Fruit fly (Drosophila melanogaster) whole organism, embryonic: ENCODE measurements around the gene CG44174.

ENCODE experiments used
- Atf-2 ChIP-seq: fragments of 200-800 bp; sonication (Bioruptor generic); optimal IDR thresholded peaks from 2 replicates; lab custom pipeline; 2016; ENCODE audit warnings: missing biosample characterization, missing genetic modification characterization
- Atf3 ChIP-seq: fragments of 200-800 bp; sonication (Bioruptor generic); optimal IDR thresholded peaks from 3 replicates; lab custom pipeline; 2016; ENCODE audit warnings: missing biosample characterization, missing genetic modification characterization
- CG12769 ChIP-seq: fragments of 200-800 bp; sonication (Bioruptor generic); optimal IDR thresholded peaks from 2 replicates; lab custom pipeline; 2019; ENCODE audit warnings: missing biosample characterization, mild to moderate bottlenecking, missing genetic modification characterization, moderate library complexity
- CG12942 ChIP-seq: fragments of 200-800 bp; sonication (Bioruptor generic); optimal IDR thresholded peaks from 3 replicates; lab custom pipeline; 2016; ENCODE audit warnings: missing biosample characterization, missing genetic modification characterization
- CG13123 ChIP-seq: fragments of 200-800 bp; sonication (Bioruptor generic); optimal IDR thresholded peaks from 2 replicates; lab custom pipeline; 2016; ENCODE audit warnings: missing biosample characterization, missing genetic modification characterization
- CG14667 ChIP-seq: fragments of 200-800 bp; sonication (Bioruptor generic); IDR thresholded peaks from 2 replicates; pipeline ENCODE4 v1.3.6; 2022; ENCODE audit warnings: missing biosample characterization, missing genetic modification characterization
- CG14860 ChIP-seq: fragments of 200-800 bp; sonication (Bioruptor generic); IDR thresholded peaks from 3 replicates; pipeline ENCODE4 v1.3.6; 2022; ENCODE audit warnings: missing biosample characterization, missing genetic modification characterization; ENCODE audit not compliant: partially characterized antibody
- CG16815 ChIP-seq: fragments of 200-800 bp; sonication (Bioruptor generic); optimal IDR thresholded peaks from 3 replicates; lab custom pipeline; 2017; ENCODE audit warnings: missing biosample characterization, mild to moderate bottlenecking, missing genetic modification characterization
- CG17359 ChIP-seq: fragments of 200-800 bp; sonication (Bioruptor generic); optimal IDR thresholded peaks from 3 replicates; lab custom pipeline; 2018; ENCODE audit warnings: missing biosample characterization, mild to moderate bottlenecking, missing genetic modification characterization, moderate library complexity
- CG17361 ChIP-seq: fragments of 200-800 bp; sonication (Bioruptor generic); IDR thresholded peaks from 3 replicates; pipeline ENCODE4 v1.3.6; 2022; ENCODE audit warnings: missing biosample characterization, missing genetic modification characterization
- CG17612 ChIP-seq: fragments of 200-800 bp; sonication (Bioruptor generic); IDR thresholded peaks from 2 replicates; pipeline ENCODE4 v1.3.6; 2022; ENCODE audit warnings: missing biosample characterization, missing genetic modification characterization
- CG18764 ChIP-seq: fragments of 200-800 bp; sonication (Bioruptor generic); optimal IDR thresholded peaks from 3 replicates; lab custom pipeline; 2016; ENCODE audit warnings: missing biosample characterization, missing genetic modification characterization
- CG2875 ChIP-seq: fragments of 200-800 bp; sonication (Bioruptor generic); optimal IDR thresholded peaks from 2 replicates; lab custom pipeline; 2017; ENCODE audit warnings: missing biosample characterization, mild to moderate bottlenecking, missing genetic modification characterization, missing genetic modification reagents
- CG32772 ChIP-seq: fragments of 200-800 bp; sonication (Bioruptor generic); IDR thresholded peaks from 2 replicates; pipeline ENCODE4 v1.3.6; 2022; ENCODE audit warnings: missing biosample characterization, missing genetic modification characterization
- CG3726 ChIP-seq: fragments of 200-800 bp; sonication (Bioruptor generic); IDR thresholded peaks from 3 replicates; pipeline ENCODE4, ENCODE4 v1.3.6; 2022; ENCODE audit warnings: missing biosample characterization, missing genetic modification characterization
- CG3847 ChIP-seq: fragments of 200-800 bp; sonication (Bioruptor generic); IDR thresholded peaks from 2 replicates; pipeline ENCODE4 v1.3.6; 2022; ENCODE audit warnings: missing biosample characterization, missing genetic modification characterization
- CG4360 ChIP-seq: fragments of 200-800 bp; sonication (Bioruptor generic); IDR thresholded peaks from 2 replicates; pipeline ENCODE4 v1.3.6; 2022; ENCODE audit warnings: missing biosample characterization, missing genetic modification characterization
- CG5245 ChIP-seq: fragments of 200-800 bp; sonication (Bioruptor generic); optimal IDR thresholded peaks from 3 replicates; lab custom pipeline; 2016; ENCODE audit warnings: missing biosample characterization, missing genetic modification characterization
- CG6254 ChIP-seq: fragments of 200-800 bp; sonication (Bioruptor generic); optimal IDR thresholded peaks from 3 replicates; lab custom pipeline; 2017; ENCODE audit warnings: mild to moderate bottlenecking, missing biosample characterization, missing genetic modification reagents, missing genetic modification characterization
- CG8290 ChIP-seq, 3 experiments: fragments of 200-800 bp; sonication (Bioruptor generic); optimal IDR thresholded peaks; 2 replicates each; lab custom pipeline; 2016 to 2019; ENCODE audit warnings: missing biosample characterization in 3 of 3, missing genetic modification characterization in 3 of 3, mild to moderate bottlenecking in 2 of 3, moderate library complexity in 1 of 3
- Dp ChIP-seq: fragments of 200-800 bp; sonication (Bioruptor generic); optimal IDR thresholded peaks from 2 replicates; lab custom pipeline; 2018; ENCODE audit warnings: missing biosample characterization, mild to moderate bottlenecking, missing genetic modification characterization, moderate library complexity
- Fer1 ChIP-seq: fragments of 200-800 bp; sonication (Bioruptor generic); optimal IDR thresholded peaks from 2 replicates; lab custom pipeline; 2017; ENCODE audit warnings: missing biosample characterization, mild to moderate bottlenecking, missing genetic modification characterization
- GATAe ChIP-seq: fragments of 200-800 bp; sonication (Bioruptor generic); conservative IDR thresholded peaks from 2 replicates; pipeline ENCODE4 v1.3.6; 2022; ENCODE audit warnings: missing biosample characterization, missing genetic modification characterization
- Jarid2 ChIP-seq: fragments of 200-800 bp; sonication (Bioruptor generic); optimal IDR thresholded peaks from 3 replicates; lab custom pipeline; 2017; ENCODE audit warnings: mild to moderate bottlenecking, missing biosample characterization, missing genetic modification reagents, missing genetic modification characterization
- Med ChIP-seq: fragments of 200-800 bp; sonication (Bioruptor generic); peaks from one replicate; lab custom pipeline; 2016; ENCODE audit warnings: missing biosample characterization, missing genetic modification characterization, mild to moderate bottlenecking, inconsistent platforms, moderate library complexity
- Mes4 ChIP-seq: fragments of 200-800 bp; sonication (Bioruptor generic); optimal IDR thresholded peaks from 2 replicates; lab custom pipeline; 2016; ENCODE audit warnings: missing biosample characterization, missing genetic modification characterization
- NC2β ChIP-seq: fragments of 200-800 bp; sonication (Bioruptor generic); optimal IDR thresholded peaks from 2 replicates; lab custom pipeline; 2016; ENCODE audit warnings: missing biosample characterization, missing genetic modification characterization
- Poxn ChIP-seq: fragments of 200-800 bp; sonication (Bioruptor generic); IDR thresholded peaks from 2 replicates; pipeline ENCODE4 v1.3.6; 2022; ENCODE audit warnings: missing biosample characterization, missing genetic modification characterization
- TFAM ChIP-seq: fragments of 200-800 bp; sonication (Bioruptor generic); optimal IDR thresholded peaks from 2 replicates; lab custom pipeline; 2017; ENCODE audit warnings: missing biosample characterization, missing genetic modification characterization, inconsistent platforms
- YL-1 ChIP-seq: fragments of 200-800 bp; sonication (Bioruptor generic); optimal IDR thresholded peaks from 3 replicates; lab custom pipeline; 2017; ENCODE audit warnings: missing biosample characterization, mild to moderate bottlenecking, missing genetic modification characterization
- ash1 ChIP-seq: fragments of 200-800 bp; sonication (Bioruptor generic); optimal IDR thresholded peaks from 2 replicates; lab custom pipeline; 2018; ENCODE audit warnings: missing biosample characterization, mild to moderate bottlenecking, missing genetic modification characterization
- caup ChIP-seq: fragments of 200-800 bp; sonication (Bioruptor generic); optimal IDR thresholded peaks from 3 replicates; lab custom pipeline; 2017; ENCODE audit warnings: missing biosample characterization, mild to moderate bottlenecking, missing genetic modification characterization, moderate library complexity; ENCODE audit not compliant: severe bottlenecking
- ci ChIP-seq: fragments of 200-800 bp; sonication (Bioruptor generic); IDR thresholded peaks from 3 replicates; pipeline ENCODE4 v1.3.6; 2022; ENCODE audit warnings: missing biosample characterization, missing genetic modification characterization
- crc ChIP-seq: fragments of 200-800 bp; sonication (Bioruptor generic); optimal IDR thresholded peaks from 2 replicates; lab custom pipeline; 2016; ENCODE audit warnings: missing biosample characterization, missing genetic modification characterization
- croc ChIP-seq: fragments of 200-800 bp; sonication (Bioruptor generic); conservative IDR thresholded peaks from 3 replicates; pipeline ENCODE4 v1.3.6; 2022; ENCODE audit warnings: missing biosample characterization, missing genetic modification characterization
- da ChIP-seq: fragments of 200-800 bp; sonication (Bioruptor generic); optimal IDR thresholded peaks from 2 replicates; lab custom pipeline; 2016; ENCODE audit warnings: missing biosample characterization, missing genetic modification characterization
- dm ChIP-seq: fragments of 200-800 bp; sonication (Bioruptor generic); optimal IDR thresholded peaks from 3 replicates; lab custom pipeline; 2016; ENCODE audit warnings: missing biosample characterization, missing genetic modification characterization
- ewg ChIP-seq: fragments of 200-800 bp; sonication (Bioruptor generic); optimal IDR thresholded peaks from 3 replicates; lab custom pipeline; 2017; ENCODE audit warnings: mild to moderate bottlenecking, missing biosample characterization, missing genetic modification reagents, missing genetic modification characterization
- fd102C ChIP-seq: fragments of 200-800 bp; sonication (Bioruptor generic); optimal IDR thresholded peaks from 2 replicates; lab custom pipeline; 2018; ENCODE audit warnings: missing biosample characterization, mild to moderate bottlenecking, missing genetic modification characterization, moderate library complexity
- hbn ChIP-seq: fragments of 200-800 bp; sonication (Bioruptor generic); IDR thresholded peaks from 2 replicates; pipeline ENCODE4 v1.3.6; 2022; ENCODE audit warnings: missing biosample characterization, missing genetic modification characterization; ENCODE audit not compliant: partially characterized antibody
- knrl ChIP-seq: fragments of 200-800 bp; sonication (Bioruptor generic); IDR thresholded peaks from 3 replicates; pipeline ENCODE4 v1.3.6; 2022; ENCODE audit warnings: missing biosample characterization, missing genetic modification characterization; ENCODE audit not compliant: partially characterized antibody
- maf-S ChIP-seq: fragments of 200-800 bp; sonication (Bioruptor generic); optimal IDR thresholded peaks from 2 replicates; lab custom pipeline; 2016; ENCODE audit warnings: missing biosample characterization, missing genetic modification characterization
- mld ChIP-seq: fragments of 200-800 bp; sonication (Bioruptor generic); IDR thresholded peaks from 3 replicates; pipeline ENCODE4 v1.3.6; 2022; ENCODE audit warnings: missing biosample characterization, missing genetic modification characterization; ENCODE audit not compliant: partially characterized antibody
- otp ChIP-seq: fragments of 200-800 bp; sonication (Bioruptor generic); IDR thresholded peaks from 3 replicates; pipeline ENCODE4, ENCODE4 v1.3.6; 2022; ENCODE audit warnings: missing biosample characterization, missing genetic modification characterization
- pfk ChIP-seq: fragments of 200-800 bp; sonication (Bioruptor generic); optimal IDR thresholded peaks from 2 replicates; lab custom pipeline; 2018; ENCODE audit warnings: missing biosample characterization, mild to moderate bottlenecking, missing genetic modification characterization, moderate library complexity
- pho ChIP-seq: fragments of 200-800 bp; sonication (Bioruptor generic); optimal IDR thresholded peaks from 2 replicates; lab custom pipeline; 2016; ENCODE audit warnings: missing biosample characterization, missing genetic modification characterization
- psq ChIP-seq: fragments of 200-800 bp; sonication (Bioruptor generic); optimal IDR thresholded peaks from 2 replicates; lab custom pipeline; 2017; ENCODE audit warnings: missing biosample characterization, missing genetic modification characterization
- scrt ChIP-seq: fragments of 200-800 bp; sonication (Bioruptor generic); optimal IDR thresholded peaks from 2 replicates; lab custom pipeline; 2018; ENCODE audit warnings: missing biosample characterization, mild to moderate bottlenecking, missing genetic modification characterization, moderate library complexity
- slbo ChIP-seq: fragments of 200-800 bp; sonication (Bioruptor generic); IDR thresholded peaks from 2 replicates; pipeline ENCODE4 v1.3.6; 2022; ENCODE audit warnings: missing biosample characterization, missing genetic modification characterization
- so ChIP-seq: fragments of 200-800 bp; sonication (Bioruptor generic); IDR thresholded peaks from 3 replicates; pipeline ENCODE4 v1.3.6; 2022; ENCODE audit warnings: missing biosample characterization, missing genetic modification characterization

CG44174 gene

DNA sequence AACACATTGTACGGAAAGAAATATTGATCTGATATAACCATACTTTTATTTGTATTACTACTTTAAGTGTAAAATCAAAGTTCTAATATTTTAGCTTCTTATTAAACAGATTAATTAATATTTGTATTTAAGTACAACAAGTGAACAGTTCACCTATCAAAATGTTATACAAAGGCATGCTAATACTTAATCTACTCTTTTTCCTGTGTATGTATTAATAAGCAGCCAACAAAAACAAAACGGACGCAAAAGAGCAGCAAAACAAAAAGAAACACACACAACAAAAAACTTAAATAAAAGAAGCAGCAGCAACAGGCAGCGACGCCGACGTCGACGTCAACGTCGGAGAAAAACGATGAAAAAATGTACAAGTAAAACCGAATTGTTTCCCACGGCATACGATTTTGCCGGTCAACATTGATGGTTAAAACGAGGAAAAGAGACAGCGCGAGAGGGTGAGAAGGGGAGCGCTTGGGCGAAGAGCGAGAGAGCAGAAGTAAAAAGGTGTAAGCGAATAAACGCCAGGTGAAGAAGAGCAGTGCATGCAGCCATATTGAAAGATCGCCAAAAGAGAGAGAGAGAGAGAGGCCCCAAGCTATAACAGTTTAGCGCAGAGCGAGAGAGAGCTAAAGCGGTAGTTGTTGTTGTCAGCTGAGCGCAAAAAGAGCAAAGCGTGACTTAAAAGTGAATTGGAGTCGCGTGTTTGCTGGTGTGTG, 24.1 kb upstream of the CG44174 start (continued):
- TF ChIP-seq hbn (GFP tag; lab: Robert Waterston, UW) (peak; percentile 44; the same call in 1 of the 2 replicates), CG2875 (GFP tag; lab: Kevin White, UChicago) (no peak), Fer1 (no peak), so (0 out of 3 replicates have a peak, but pooled peaks have one; percentile 33), CG32772 (no peak), fd102C (no peak), dm (no peak), CG12942 (GFP tag; lab: Kevin White, UChicago) (no peak), knrl (GFP tag; lab: Robert Waterston, UW) (no peak), da (GFP tag; lab: Kevin White, UChicago) (no peak), scrt (GFP tag; lab: Kevin White, UChicago) (no peak), CG14860 (GFP tag; lab: Robert Waterston, UW) (no peak), ci (GFP tag; lab: Robert Waterston, UW) (no peak), Jarid2 (GFP tag; lab: Kevin White, UChicago) (no peak), CG12769 (no peak), CG4360 (peak; percentile 88), ewg (GFP tag; lab: Kevin White, UChicago) (no peak), ash1 (GFP tag; lab: Kevin White, UChicago) (no peak), croc (no peak), mld (no peak), CG3726 (GFP tag; lab: Robert Waterston, UW) (no peak), CG17361 (peak; percentile 13; the same call in 1 of the 3 replicates), CG16815 (GFP tag; lab: Kevin White, UChicago) (no peak), YL-1 (GFP tag; lab: Kevin White, UChicago) (no peak), CG8290 (GFP tag; optimal IDR thresholded peaks at IDR 0.05; lab: Kevin White, UChicago) (no peak), CG8290 (tag; optimal IDR thresholded peaks at IDR 0.05; lab: Kevin White, UChicago) (no peak), CG13123 (GFP tag; lab: Kevin White, UChicago) (no peak), CG14667 (GFP tag; lab: Robert Waterston, UW) (no peak), CG3847 (no peak), Atf-2 (no peak), pfk (no peak), Dp (no peak), psq (GFP tag; lab: Kevin White, UChicago) (no peak), CG17612 (no peak), Atf3 (GFP tag; lab: Kevin White, UChicago) (no peak), slbo (no peak), Poxn (no peak), CG18764 (GFP tag; lab: Kevin White, UChicago) (no peak), pho (GFP tag; lab: Kevin White, UChicago) (no peak), GATAe (GFP tag; lab: Robert Waterston, UW) (no peak), caup (GFP tag; lab: Kevin White, UChicago) (no peak), CG6254 (no peak), maf-S (GFP tag; lab: Kevin White, UChicago) (no peak), Mes4 (GFP tag; lab: Kevin White, UChicago) (no peak), NC2β (no peak), CG17359 (no peak), otp (GFP tag; lab: Robert Waterston, UW) (no peak), TFAM (GFP tag; lab: Kevin White, UChicago) (no peak), crc (GFP tag; lab: Kevin White, UChicago) (no peak), CG5245 (no peak), Med (GFP tag; lab: Kevin White, UChicago) (peak; percentile 49)
